Fruit fly (Drosophila melanogaster): Measurements from ENCODE around the gene Gtpx.

Gtpx gene

DNA sequence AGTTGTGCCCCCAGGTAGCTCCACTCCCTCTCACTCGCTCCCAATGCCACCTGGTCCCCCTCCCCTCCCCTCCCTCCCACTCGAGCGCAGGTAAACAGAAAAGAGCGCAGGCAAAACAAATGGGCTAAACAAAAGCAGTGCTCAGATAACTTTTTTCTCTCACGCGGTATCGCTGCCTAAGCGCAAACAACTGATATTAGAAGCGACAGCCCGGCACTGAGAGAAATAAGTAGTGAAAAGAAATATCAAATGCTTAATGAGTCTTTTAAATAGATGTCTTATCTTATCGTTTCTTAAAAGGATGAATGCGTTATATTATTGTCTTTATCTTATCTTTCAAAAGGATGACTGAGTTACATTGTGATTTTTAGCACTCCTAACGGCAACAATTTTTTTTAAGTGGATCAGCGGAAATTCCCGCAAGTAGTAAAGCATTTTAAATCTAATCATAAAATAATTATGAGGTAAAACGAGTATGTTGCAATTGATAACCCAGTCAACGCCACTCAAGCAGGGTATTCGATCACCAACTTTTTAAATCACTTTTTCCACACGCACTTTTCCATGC, 24.8 kb upstream of the Gtpx start (continued):
- no peak for TF ChIP-seq D (optimal IDR thresholded peaks at IDR 0.05)
- peak; percentile 85 for TF ChIP-seq D (GFP tag; optimal IDR thresholded peaks at IDR 0.05)
- TF ChIP-seq Bdp1 (GFP tag; optimal IDR thresholded peaks at IDR 0.05): peak; percentile 77
- TF ChIP-seq sob (GFP tag; IDR thresholded peaks at IDR 0.05): peak; percentile 94
- TF ChIP-seq Blimp-1 (GFP tag; optimal IDR thresholded peaks at IDR 0.05): peak; percentile 91
- peak; percentile 87 for TF ChIP-seq Atf3 (GFP tag; optimal IDR thresholded peaks at IDR 0.05)
- no peak for TF ChIP-seq HLH4C (GFP tag; IDR thresholded peaks at IDR 0.05; ENCODE audit: partially characterized antibody)
- peak; percentile 76 for TF ChIP-seq croc (GFP tag; conservative IDR thresholded peaks at IDR 0.05)
- 0 out of 2 replicates have a peak, but pooled peaks have one; percentile 38 for TF ChIP-seq Dip2 (GFP tag; IDR thresholded peaks at IDR 0.05)
- TF ChIP-seq pb (GFP tag; optimal IDR thresholded peaks at IDR 0.05): peak; percentile 73
- peak; percentile 88 for TF ChIP-seq CG4730 (GFP tag; IDR thresholded peaks at IDR 0.05)
- TF ChIP-seq CG10565 (GFP tag; optimal IDR thresholded peaks at IDR 0.05): peak; percentile 56
- TF ChIP-seq Mad (GFP tag; optimal IDR thresholded peaks at IDR 0.05): peak; percentile 86
- TF ChIP-seq CG13424 (tag; optimal IDR thresholded peaks at IDR 0.05): peak; percentile 94
- peak; percentile 90 for TF ChIP-seq otp (GFP tag; IDR thresholded peaks at IDR 0.05)
- TF ChIP-seq CG17612 (GFP tag; IDR thresholded peaks at IDR 0.05): peak; percentile 60; the same call in 1 of the 2 replicates
- peak; percentile 84 for TF ChIP-seq CG12942 (GFP tag; optimal IDR thresholded peaks at IDR 0.05)
- peak; percentile 52 for TF ChIP-seq CG30020 (tag; optimal IDR thresholded peaks at IDR 0.05)
- TF ChIP-seq CG11695 (GFP tag; IDR thresholded peaks at IDR 0.05): peak; percentile 94
- peak; percentile 85 for TF ChIP-seq CG3726 (GFP tag; IDR thresholded peaks at IDR 0.05)
- TF ChIP-seq Meics (GFP tag; optimal IDR thresholded peaks at IDR 0.05): peak; percentile 92
- TF ChIP-seq CG17361 (GFP tag; IDR thresholded peaks at IDR 0.05): peak; percentile 94
- peak; percentile 90 for TF ChIP-seq Oaz (GFP tag; IDR thresholded peaks at IDR 0.05)
- TF ChIP-seq kay (GFP tag; optimal IDR thresholded peaks at IDR 0.05): peak; percentile 84
- peak; percentile 75; the same call in 1 of the 2 replicates for TF ChIP-seq Lim3 (GFP tag; IDR thresholded peaks at IDR 0.05)
- TF ChIP-seq CG15601 (tag; optimal IDR thresholded peaks at IDR 0.05): peak; percentile 88
- peak; percentile 94 for TF ChIP-seq CG12659 (GFP tag; optimal IDR thresholded peaks at IDR 0.05)
- peak; percentile 42 for TF ChIP-seq CG7745 (tag; optimal IDR thresholded peaks at IDR 0.05)
- peak; percentile 75 for TF ChIP-seq twi (tag; optimal IDR thresholded peaks at IDR 0.05)
- peak; percentile 68 for TF ChIP-seq CG2116 (GFP tag; optimal IDR thresholded peaks at IDR 0.05)
- TF ChIP-seq CG11456 (GFP tag; IDR thresholded peaks at IDR 0.05): peak; percentile 81
- TF ChIP-seq Fer2 (tag; optimal IDR thresholded peaks at IDR 0.05): peak; percentile 68
- peak; percentile 94 for TF ChIP-seq ci (GFP tag; IDR thresholded peaks at IDR 0.05)
- peak; percentile 94 for TF ChIP-seq ranshi (GFP tag; IDR thresholded peaks at IDR 0.05)
- peak; percentile 75 for TF ChIP-seq dm (GFP tag; optimal IDR thresholded peaks at IDR 0.05)
- peak; percentile 74 for TF ChIP-seq CG3163 (GFP tag; optimal IDR thresholded peaks at IDR 0.05)
- TF ChIP-seq Camta (GFP tag; optimal IDR thresholded peaks at IDR 0.05): peak; percentile 89
- TF ChIP-seq CG3281 (GFP tag; optimal IDR thresholded peaks at IDR 0.05): peak; percentile 92
- TF ChIP-seq chn (GFP tag; optimal IDR thresholded peaks at IDR 0.05): peak; percentile 80
- peak; percentile 84 for TF ChIP-seq zen (tag; optimal IDR thresholded peaks at IDR 0.05)
- TF ChIP-seq gsb (GFP tag; IDR thresholded peaks at IDR 0.05): peak; percentile 82
- TF ChIP-seq rib (GFP tag; IDR thresholded peaks at IDR 0.05): peak; percentile 81
- peak; percentile 38 for TF ChIP-seq fd102C (GFP tag; optimal IDR thresholded peaks at IDR 0.05)
- TF ChIP-seq B-H2 (GFP tag; optimal IDR thresholded peaks at IDR 0.05): peak; percentile 51
- TF ChIP-seq CG13894 (tag; optimal IDR thresholded peaks at IDR 0.05): peak; percentile 79
- TF ChIP-seq onecut (GFP tag; IDR thresholded peaks at IDR 0.05): peak; percentile 89
- peak; percentile 86 for TF ChIP-seq scrt (GFP tag; optimal IDR thresholded peaks at IDR 0.05)
- peak; percentile 95 for TF ChIP-seq CG11504 (tag; optimal IDR thresholded peaks at IDR 0.05)
- peak; percentile 42 for TF ChIP-seq lbe (GFP tag; optimal IDR thresholded peaks at IDR 0.05)
- peak; percentile 69 for TF ChIP-seq CG12236 (GFP tag; optimal IDR thresholded peaks at IDR 0.05)
- TF ChIP-seq Med (GFP tag): peak; percentile 98
